Worm (Caenorhabditis elegans) whole organism, L2 larva: ENCODE measurements around the gene C24H11.2.
"Not testable (repeated sequence)": the region's sequence is repeated elsewhere in the genome, so short reads cannot be mapped to it uniquely, and the experiment has no call there.

Experiments used
- C34F6.9 ChIP-seq: fragments of 150-350 bp; optimal IDR thresholded peaks from 2 replicates; lab custom pipeline; 2014; ENCODE audit warnings: missing biosample characterization, missing genetic modification characterization
- F13H6.1 ChIP-seq: sonication (generic microtip); optimal IDR thresholded peaks from 2 replicates; lab custom pipeline; 2016; ENCODE audit warnings: missing genetic modification characterization, missing compliant biosample characterization
- R02D3.7 ChIP-seq: fragments of 150-350 bp; optimal IDR thresholded peaks from 2 replicates; lab custom pipeline; 2014; ENCODE audit warnings: missing biosample characterization, missing genetic modification characterization
- Y55F3AM.14 ChIP-seq: fragments of 200-800 bp; sonication (Bioruptor generic); optimal IDR thresholded peaks from 2 replicates; lab custom pipeline; 2018; ENCODE audit warnings: mild to moderate bottlenecking, missing genetic modification characterization, missing compliant biosample characterization
- alr-1 ChIP-seq: fragments of 150-350 bp; optimal IDR thresholded peaks from 2 replicates; lab custom pipeline; 2014; ENCODE audit warnings: missing biosample characterization, missing genetic modification characterization
- ama-1 ChIP-seq: fragments of 150-350 bp; optimal IDR thresholded peaks from 2 replicates; lab custom pipeline; 2018; ENCODE audit warnings: inconsistent platforms
- blmp-1 ChIP-seq: sonication (generic microtip); optimal IDR thresholded peaks from 2 replicates; lab custom pipeline; 2017; ENCODE audit warnings: missing genetic modification characterization, mild to moderate bottlenecking, missing compliant biosample characterization, antibody characterized with exemption, moderate library complexity; ENCODE audit not compliant: insufficient read depth
- crh-2 ChIP-seq: sonication (generic microtip); optimal IDR thresholded peaks from 2 replicates; lab custom pipeline; 2017; ENCODE audit warnings: missing biosample characterization, missing genetic modification characterization
- dmd-4 ChIP-seq: sonication (generic microtip); optimal IDR thresholded peaks from 2 replicates; lab custom pipeline; 2017; ENCODE audit warnings: missing biosample characterization, missing genetic modification characterization
- elt-1 ChIP-seq: fragments of 150-350 bp; optimal IDR thresholded peaks from 2 replicates; lab custom pipeline; 2014; ENCODE audit warnings: missing biosample characterization, missing genetic modification characterization
- elt-3 ChIP-seq: sonication (generic microtip); optimal IDR thresholded peaks from 2 replicates; lab custom pipeline; 2017; ENCODE audit warnings: missing biosample characterization, missing genetic modification characterization
- lin-11 ChIP-seq: fragments of 150-350 bp; sonication (generic microtip); optimal IDR thresholded peaks from 2 replicates; lab custom pipeline; 2014; ENCODE audit warnings: missing biosample characterization, missing genetic modification characterization, inconsistent platforms, mixed read lengths
- lin-13 ChIP-seq: fragments of 150-350 bp; optimal IDR thresholded peaks from 2 replicates; lab custom pipeline; 2014; ENCODE audit warnings: missing biosample characterization, missing genetic modification reagents, missing genetic modification characterization
- lin-39 ChIP-seq: fragments of 150-350 bp; optimal IDR thresholded peaks from 2 replicates; lab custom pipeline; 2014; ENCODE audit warnings: missing biosample characterization, missing genetic modification reagents, missing genetic modification characterization
- lsy-2 ChIP-seq, 2 experiments: fragments of 150-350 bp in 1 of 2; sonication (generic microtip) in 1 of 2; optimal IDR thresholded peaks; 2 replicates each; lab custom pipeline; 2014 to 2017; ENCODE audit warnings: missing biosample characterization in 2 of 2, missing genetic modification characterization in 2 of 2
- mab-5 ChIP-seq: fragments of 150-350 bp; optimal IDR thresholded peaks from 2 replicates; lab custom pipeline; 2014; ENCODE audit warnings: missing biosample characterization, missing genetic modification characterization
- mdl-1 ChIP-seq, 2 experiments: fragments of 150-350 bp in 1 of 2; sonication (generic microtip) in 1 of 2; optimal IDR thresholded peaks; 2 replicates each; lab custom pipeline; 2017; ENCODE audit warnings: missing biosample characterization in 2 of 2, missing genetic modification characterization in 2 of 2
- nhr-10 ChIP-seq: sonication (generic microtip); optimal IDR thresholded peaks from 2 replicates; lab custom pipeline; 2017; ENCODE audit warnings: missing biosample characterization, missing genetic modification characterization
- nhr-11 ChIP-seq: fragments of 150-350 bp; optimal IDR thresholded peaks from 2 replicates; lab custom pipeline; 2014; ENCODE audit warnings: missing biosample characterization, missing genetic modification characterization
- nhr-12 ChIP-seq: fragments of 150-350 bp; optimal IDR thresholded peaks from 2 replicates; lab custom pipeline; 2014; ENCODE audit warnings: missing biosample characterization, missing genetic modification characterization
- nhr-129 ChIP-seq: fragments of 150-350 bp; optimal IDR thresholded peaks from 2 replicates; lab custom pipeline; 2014; ENCODE audit warnings: missing biosample characterization, missing genetic modification characterization
- nhr-21 ChIP-seq: fragments of 150-350 bp; optimal IDR thresholded peaks from 2 replicates; lab custom pipeline; 2014; ENCODE audit warnings: missing biosample characterization, missing genetic modification characterization
- nhr-23 ChIP-seq: fragments of 150-350 bp; optimal IDR thresholded peaks from 2 replicates; lab custom pipeline; 2014; ENCODE audit warnings: missing biosample characterization, missing genetic modification reagents, missing genetic modification characterization
- nhr-237 ChIP-seq: fragments of 150-350 bp; optimal IDR thresholded peaks from 2 replicates; lab custom pipeline; 2014; ENCODE audit warnings: missing biosample characterization, missing genetic modification characterization
- nhr-25 ChIP-seq: fragments of 150-350 bp; sonication (generic microtip); optimal IDR thresholded peaks from 3 replicates; lab custom pipeline; 2014; ENCODE audit warnings: missing biosample characterization, missing genetic modification characterization
- nhr-6 ChIP-seq: fragments of 150-350 bp; optimal IDR thresholded peaks from 2 replicates; lab custom pipeline; 2014; ENCODE audit warnings: missing biosample characterization, missing genetic modification characterization
- nhr-77 ChIP-seq: fragments of 150-350 bp; optimal IDR thresholded peaks from 2 replicates; lab custom pipeline; 2014; ENCODE audit warnings: missing biosample characterization, missing genetic modification characterization
- peb-1 ChIP-seq: fragments of 150-350 bp; optimal IDR thresholded peaks from 2 replicates; lab custom pipeline; 2014; ENCODE audit warnings: missing biosample characterization, missing genetic modification characterization
- sem-4 ChIP-seq: fragments of 150-350 bp; optimal IDR thresholded peaks from 2 replicates; lab custom pipeline; 2014; ENCODE audit warnings: missing biosample characterization, missing genetic modification reagents, missing genetic modification characterization
- sma-3 ChIP-seq: sonication (generic microtip); optimal IDR thresholded peaks from 2 replicates; lab custom pipeline; 2016; ENCODE audit warnings: missing genetic modification reagents, missing genetic modification characterization, missing compliant biosample characterization
- sma-9 ChIP-seq, 2 experiments: fragments of 150-350 bp in 1 of 2; sonication (generic microtip) in 1 of 2; optimal IDR thresholded peaks; 2 replicates each; lab custom pipeline; 2014 to 2016; ENCODE audit warnings: missing genetic modification characterization in 2 of 2, mild to moderate bottlenecking in 1 of 2, missing biosample characterization in 1 of 2, missing compliant biosample characterization in 1 of 2, missing genetic modification reagents in 1 of 2, moderate library complexity in 1 of 2
- snpc-4 ChIP-seq: fragments of 150-350 bp; optimal IDR thresholded peaks from 2 replicates; lab custom pipeline; 2014; ENCODE audit warnings: missing biosample characterization, missing genetic modification characterization
- unc-39 ChIP-seq: fragments of 150-350 bp; optimal IDR thresholded peaks from 2 replicates; lab custom pipeline; 2014; ENCODE audit warnings: missing biosample characterization, missing genetic modification characterization
- unc-55 ChIP-seq: fragments of 150-350 bp; sonication (generic microtip); optimal IDR thresholded peaks from 3 replicates; lab custom pipeline; 2014; ENCODE audit warnings: missing biosample characterization, missing genetic modification reagents, missing genetic modification characterization
- unc-62 ChIP-seq: fragments of 150-350 bp; optimal IDR thresholded peaks from 2 replicates; lab custom pipeline; 2014; ENCODE audit warnings: missing biosample characterization, missing genetic modification reagents, missing genetic modification characterization
- zag-1 ChIP-seq: fragments of 150-350 bp; optimal IDR thresholded peaks from 2 replicates; lab custom pipeline; 2014; ENCODE audit warnings: missing biosample characterization, missing genetic modification characterization
- ztf-1 ChIP-seq: fragments of 200-800 bp; sonication (Bioruptor generic); conservative IDR thresholded peaks from 2 replicates; pipeline ENCODE4 v1.3.6; 2022; ENCODE audit warnings: missing genetic modification characterization, missing compliant biosample characterization
- ztf-11 ChIP-seq: sonication (generic microtip); optimal IDR thresholded peaks from 2 replicates; lab custom pipeline; 2017; ENCODE audit warnings: missing biosample characterization, missing genetic modification characterization
- ztf-4 ChIP-seq: fragments of 150-350 bp; optimal IDR thresholded peaks from 2 replicates; lab custom pipeline; 2014; ENCODE audit warnings: missing biosample characterization, missing genetic modification characterization

C24H11.2 gene

DNA sequence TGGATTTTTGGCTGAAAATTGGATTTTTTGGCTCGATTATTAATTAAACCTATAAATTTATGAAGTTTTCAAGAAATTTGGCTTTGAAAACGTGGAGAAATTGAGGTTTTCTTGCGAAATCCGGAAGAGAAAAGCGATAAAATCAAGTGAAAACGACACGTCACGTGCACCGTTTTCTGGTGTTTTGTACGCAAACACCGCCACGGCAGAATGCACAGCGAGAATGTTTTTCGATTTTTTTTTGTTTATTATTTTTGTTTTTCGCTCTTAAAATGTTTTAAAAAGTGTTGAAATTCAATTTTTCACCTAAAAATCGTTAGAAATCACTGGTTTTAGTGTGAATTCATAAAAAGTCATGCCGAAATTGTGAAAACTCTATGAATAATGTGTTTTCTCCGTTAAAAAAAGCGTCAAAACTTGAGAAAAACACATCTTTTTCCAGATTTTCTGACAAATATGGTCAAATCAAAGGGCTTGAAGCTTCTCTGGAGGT lies 17.6 kb downstream of the C24H11.2 start, which contains the start of gene immp-1 (continued):
- TF ChIP-seq snpc-4 (no peak), F13H6.1 (tag; lab: Kevin White, UChicago) (no peak), ztf-11 (tag; lab: Kevin White, UChicago) (no peak)

DNA sequence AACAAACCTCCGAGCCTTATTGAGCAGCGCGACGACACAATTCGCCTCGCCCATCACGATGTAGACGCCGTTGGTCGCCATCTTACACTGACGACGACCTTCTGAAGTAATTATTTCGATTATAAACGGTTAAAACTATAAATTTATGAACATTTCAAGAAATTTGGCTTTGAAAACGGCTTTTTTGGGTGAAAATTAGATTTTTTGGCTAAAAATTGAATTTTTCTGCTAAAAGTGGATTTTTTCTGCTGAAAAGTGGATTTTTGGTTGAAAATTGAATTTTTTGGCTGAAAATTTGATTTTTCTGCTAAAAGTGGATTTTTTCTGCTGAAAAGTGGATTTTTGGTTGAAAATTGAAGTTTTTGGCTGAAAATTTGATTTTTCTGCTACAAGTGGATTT lies 18.6 kb downstream of the C24H11.2 start, which contains the start of gene gbf-1:
gbf-1 (minus strand) TSS at position 101 of the 400 bp plus-strand sequence.
- TF ChIP-seq nhr-11 (tag; lab: Kevin White, UChicago); nhr-23 (tag; lab: Kevin White, UChicago); Y55F3AM.14 (GFP tag; lab: Kevin White, UChicago): not testable (repeated sequence)

DNA sequence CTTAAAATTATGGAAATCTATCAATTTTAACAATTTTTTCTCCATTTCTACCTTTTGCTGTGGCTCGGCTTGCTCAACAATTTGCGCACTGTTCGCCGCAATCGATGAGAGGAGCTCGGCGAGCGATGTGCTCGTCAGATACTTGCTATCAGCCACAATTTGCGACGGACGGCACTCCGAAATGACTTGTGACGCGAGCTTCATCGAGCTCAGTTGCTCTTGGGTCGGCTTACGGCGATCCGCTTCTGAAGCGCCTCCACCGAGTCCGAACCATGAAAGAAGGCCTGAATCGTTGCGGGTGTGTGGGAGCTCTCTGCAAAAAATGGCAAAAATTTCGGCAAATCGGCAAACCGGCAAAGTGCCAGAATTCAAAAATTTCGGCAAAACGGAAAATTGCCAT lies 31.5 kb downstream of the C24H11.2 start:
- TF ChIP-seq nhr-77 (tag; lab: Kevin White, UChicago) (no peak), nhr-10 (no peak)

DNA sequence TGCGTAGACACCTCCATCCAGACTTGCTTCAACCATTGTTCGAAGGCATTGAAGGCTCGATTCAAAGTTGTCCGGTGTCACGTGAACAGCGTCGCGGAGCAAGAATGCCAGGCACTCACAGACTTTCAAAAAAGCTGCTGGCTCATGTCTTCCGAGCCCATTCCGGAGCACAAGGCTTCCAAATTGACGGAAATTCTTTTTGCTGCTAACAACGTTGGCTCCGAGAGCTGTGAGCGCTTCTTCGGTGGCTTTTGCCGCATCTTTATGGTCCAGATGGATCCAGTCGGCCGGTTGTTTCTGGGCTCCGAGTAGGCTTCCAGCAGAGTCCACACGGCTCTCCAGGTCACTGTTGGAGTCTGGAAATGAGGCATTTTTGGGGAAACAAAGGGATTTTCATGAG lies 34.3 kb downstream of the C24H11.2 start:
- TF ChIP-seq ztf-4 (tag; lab: Kevin White, UChicago) (no peak), dmd-4 (tag; lab: Kevin White, UChicago) (no peak), ztf-11 (tag; lab: Kevin White, UChicago) (no peak)

DNA sequence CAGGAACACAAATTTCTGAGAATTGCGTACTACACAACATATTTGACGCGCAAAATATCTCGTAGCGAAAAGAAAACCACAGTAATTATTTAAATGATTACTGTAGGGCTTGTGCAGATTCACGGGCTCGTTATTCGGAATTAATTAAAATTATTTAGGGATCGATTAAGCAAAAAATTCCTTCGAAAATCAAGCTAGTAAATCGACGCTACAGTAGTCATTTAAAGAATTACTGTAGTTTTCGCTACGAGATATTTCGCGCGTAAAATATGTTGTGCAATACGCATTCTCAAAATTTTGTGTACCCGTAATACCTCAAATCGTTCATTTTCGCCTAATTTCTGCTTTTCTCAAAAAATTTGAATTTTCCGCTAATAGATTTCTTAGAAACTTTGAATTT lies 41.3 kb downstream of the C24H11.2 start:
- TF ChIP-seq unc-62 (GFP tag; lab: Kevin White, UChicago): no peak
- TF ChIP-seq snpc-4: no peak
- TF ChIP-seq lin-39 (tag; lab: Kevin White, UChicago): no peak
- TF ChIP-seq nhr-129: no peak
- no peak for TF ChIP-seq sma-3 (GFP tag; lab: Kevin White, UChicago)

DNA sequence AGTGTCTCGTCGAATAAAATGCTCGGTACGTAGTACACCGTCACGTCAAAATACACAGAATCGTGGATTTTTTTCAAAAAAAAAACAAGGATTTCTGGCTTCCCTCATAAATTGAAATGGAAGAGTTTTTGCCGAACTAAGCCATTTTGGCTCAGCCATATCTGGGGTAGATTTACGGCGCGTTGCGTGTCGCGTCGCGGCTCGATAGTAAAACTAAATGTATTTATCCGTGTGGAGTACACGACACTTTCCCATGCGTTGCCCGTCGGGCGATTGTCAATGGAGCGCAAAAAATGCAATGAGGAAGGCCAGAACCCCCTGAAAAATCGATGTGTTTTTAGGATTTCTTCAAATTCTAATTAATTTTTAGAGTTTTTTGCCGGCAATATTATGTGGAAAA lies 41.9 kb downstream of the C24H11.2 start:
- TF ChIP-seq unc-62 (GFP tag; lab: Kevin White, UChicago) (no peak), nhr-21 (tag; lab: Kevin White, UChicago) (no peak)

DNA sequence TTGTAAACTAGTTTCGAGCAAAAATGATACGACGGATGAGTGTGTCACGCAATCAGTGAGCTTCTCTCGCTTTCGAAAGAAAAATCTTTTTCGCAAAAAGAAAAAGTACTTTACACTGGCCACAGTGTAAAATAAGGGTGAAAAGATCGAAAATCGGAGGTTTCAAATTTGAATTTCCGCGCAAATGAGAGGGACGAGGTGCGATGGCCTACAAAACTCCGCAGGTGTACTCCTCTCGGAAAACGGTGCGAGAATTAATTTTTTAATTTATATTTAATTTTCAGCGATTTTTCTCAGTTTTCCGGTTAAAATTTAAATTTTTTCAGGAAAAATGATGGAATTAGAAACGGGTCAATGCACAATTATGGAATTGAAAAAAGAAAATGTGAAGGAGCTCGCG lies 45.4 kb downstream of the C24H11.2 start, which contains the start of gene mrt-2:
mrt-2 (plus strand) TSS at position 49 of the 400 bp plus-strand sequence.
- TF ChIP-seq sma-3 (GFP tag; lab: Kevin White, UChicago) (peak; percentile 86), nhr-6 (tag; lab: Kevin White, UChicago) (peak; percentile 44), crh-2 (tag; lab: Kevin White, UChicago) (peak; percentile 76), lsy-2 (tag; optimal IDR thresholded peaks at IDR 0.05; lab: Kevin White, UChicago) (peak; percentile 66 to 87), nhr-129 (peak; percentile 48), mab-5 (no peak), ztf-11 (tag; lab: Kevin White, UChicago) (no peak), elt-3 (tag; lab: Kevin White, UChicago) (no peak), nhr-12 (tag; lab: Kevin White, UChicago) (no peak), dmd-4 (tag; lab: Kevin White, UChicago) (no peak), peb-1 (tag; lab: Kevin White, UChicago) (no peak), unc-62 (GFP tag; lab: Kevin White, UChicago) (no peak), lin-39 (tag; lab: Kevin White, UChicago) (no peak), mdl-1 (tag; optimal IDR thresholded peaks at IDR 0.05; lab: Kevin White, UChicago) (no peak), lin-13 (peak; percentile 76), snpc-4 (peak; percentile 40), nhr-11 (tag; lab: Kevin White, UChicago) (no peak), nhr-237 (tag; lab: Kevin White, UChicago) (no peak), sem-4 (tag; lab: Kevin White, UChicago) (peak; percentile 91), R02D3.7 (tag; lab: Kevin White, UChicago) (no peak), sma-9 (GFP tag; optimal IDR thresholded peaks at IDR 0.05; lab: Kevin White, UChicago) (no peak), sma-9 (tag; optimal IDR thresholded peaks at IDR 0.05; lab: Kevin White, UChicago) (no peak), nhr-10 (no peak), C34F6.9 (tag; lab: Kevin White, UChicago) (peak; percentile 81), nhr-25 (peak; percentile 79), zag-1 (tag; lab: Kevin White, UChicago) (no peak), nhr-77 (tag; lab: Kevin White, UChicago) (no peak), nhr-21 (tag; lab: Kevin White, UChicago) (peak; percentile 60), elt-1 (tag; lab: Kevin White, UChicago) (no peak), ztf-1 (GFP tag; lab: Robert Waterston, UW) (no peak), ztf-4 (tag; lab: Kevin White, UChicago) (no peak), unc-55 (GFP tag; lab: Kevin White, UChicago) (peak; percentile 86), lin-11 (tag; lab: Kevin White, UChicago) (peak; percentile 54), alr-1 (no peak), Y55F3AM.14 (GFP tag; lab: Kevin White, UChicago) (no peak), ama-1 (no peak), blmp-1 (peak; percentile 48), unc-39 (tag; lab: Kevin White, UChicago) (no peak)
